Fruit fly (Drosophila melanogaster) whole organism, prepupa: ENCODE results near the gene alphaKap4.

Source experiments
- CG11294 ChIP-seq: fragments of 200-800 bp; sonication (Bioruptor generic); IDR thresholded peaks from 2 replicates; pipeline ENCODE4 v1.3.6; 2022; ENCODE audit warnings: missing biosample characterization, missing genetic modification characterization
- CG11902 ChIP-seq: fragments of 200-800 bp; sonication (Bioruptor generic); optimal IDR thresholded peaks from 3 replicates; lab custom pipeline; 2016; ENCODE audit warnings: missing biosample characterization, missing genetic modification characterization
- CG15336 ChIP-seq: fragments of 200-800 bp; sonication (Bioruptor generic); IDR thresholded peaks from 2 replicates; pipeline ENCODE4 v1.3.6; 2022; ENCODE audit warnings: missing biosample characterization, missing genetic modification characterization
- CG1621 ChIP-seq: fragments of 200-800 bp; sonication (Bioruptor generic); optimal IDR thresholded peaks from 3 replicates; lab custom pipeline; 2018; ENCODE audit warnings: missing biosample characterization, mild to moderate bottlenecking, missing genetic modification characterization
- CG3032 ChIP-seq: fragments of 200-800 bp; optimal IDR thresholded peaks from 2 replicates; lab custom pipeline; 2019; ENCODE audit warnings: missing biosample characterization, mild to moderate bottlenecking, missing genetic modification characterization, moderate library complexity
- CG31627 ChIP-seq: fragments of 200-800 bp; sonication (Bioruptor generic); optimal IDR thresholded peaks from 3 replicates; lab custom pipeline; 2016; ENCODE audit warnings: missing biosample characterization, missing genetic modification characterization
- CG32006 ChIP-seq: fragments of 200-800 bp; sonication (Bioruptor generic); optimal IDR thresholded peaks from 3 replicates; lab custom pipeline; 2017; ENCODE audit warnings: missing biosample characterization, mild to moderate bottlenecking, missing genetic modification characterization
- CG34406 ChIP-seq: fragments of 200-800 bp; sonication (Bioruptor generic); optimal IDR thresholded peaks from 3 replicates; lab custom pipeline; 2016; ENCODE audit warnings: missing biosample characterization, missing genetic modification characterization
- CG4318 ChIP-seq: fragments of 200-800 bp; sonication (Bioruptor generic); optimal IDR thresholded peaks from 3 replicates; lab custom pipeline; 2017; ENCODE audit warnings: missing biosample characterization, mild to moderate bottlenecking, missing genetic modification characterization
- CG6276 ChIP-seq: fragments of 200-800 bp; sonication (Bioruptor generic); optimal IDR thresholded peaks from 2 replicates; lab custom pipeline; 2017; ENCODE audit warnings: missing biosample characterization, mild to moderate bottlenecking, missing genetic modification characterization
- CG6808 ChIP-seq: fragments of 200-800 bp; sonication (Bioruptor generic); optimal IDR thresholded peaks from 3 replicates; lab custom pipeline; 2017; ENCODE audit warnings: missing biosample characterization, missing genetic modification characterization, mild to moderate bottlenecking, moderate library complexity, missing genetic modification reagents
- CG7368 ChIP-seq: fragments of 200-800 bp; sonication (Bioruptor generic); optimal IDR thresholded peaks from 3 replicates; lab custom pipeline; 2016; ENCODE audit warnings: missing biosample characterization, missing genetic modification characterization
- CG8119 ChIP-seq: fragments of 200-800 bp; sonication (Bioruptor generic); IDR thresholded peaks from 3 replicates; pipeline ENCODE4 v1.3.6; 2022; ENCODE audit warnings: missing biosample characterization, missing genetic modification characterization
- CG8319 ChIP-seq: fragments of 200-800 bp; sonication (Bioruptor generic); optimal IDR thresholded peaks from 3 replicates; lab custom pipeline; 2016; ENCODE audit warnings: missing biosample characterization, missing genetic modification characterization
- CG8632 ChIP-seq: fragments of 200-800 bp; sonication (Bioruptor generic); optimal IDR thresholded peaks from 3 replicates; lab custom pipeline; 2016; ENCODE audit warnings: missing biosample characterization, missing genetic modification characterization
- CG9139 ChIP-seq: fragments of 200-800 bp; sonication (Bioruptor generic); optimal IDR thresholded peaks from 3 replicates; lab custom pipeline; 2017; ENCODE audit warnings: missing biosample characterization, mild to moderate bottlenecking, missing genetic modification characterization
- Eip75B ChIP-seq: fragments of 200-800 bp; sonication (Bioruptor generic); optimal IDR thresholded peaks from 3 replicates; lab custom pipeline; 2016; ENCODE audit warnings: missing biosample characterization, missing genetic modification characterization
- Eip93F ChIP-seq: fragments of 200-800 bp; sonication (Bioruptor generic); optimal IDR thresholded peaks from 2 replicates; lab custom pipeline; 2016; ENCODE audit warnings: missing biosample characterization, mild to moderate bottlenecking, missing genetic modification characterization
- Ets21C ChIP-seq: fragments of 200-800 bp; sonication (Bioruptor generic); optimal IDR thresholded peaks from 3 replicates; lab custom pipeline; 2016; ENCODE audit warnings: missing biosample characterization, missing genetic modification characterization
- Ets96B ChIP-seq: fragments of 200-800 bp; optimal IDR thresholded peaks from 2 replicates; lab custom pipeline; 2019; ENCODE audit warnings: missing biosample characterization, mild to moderate bottlenecking, missing genetic modification characterization, moderate library complexity
- Lpt ChIP-seq: fragments of 200-800 bp; sonication (Bioruptor generic); optimal IDR thresholded peaks from 3 replicates; lab custom pipeline; 2016; ENCODE audit warnings: missing biosample characterization, missing genetic modification characterization
- Met ChIP-seq: fragments of 200-800 bp; sonication (Bioruptor generic); optimal IDR thresholded peaks from 3 replicates; lab custom pipeline; 2016; ENCODE audit warnings: missing biosample characterization, missing genetic modification characterization
- Smox ChIP-seq: fragments of 200-800 bp; sonication (Bioruptor generic); optimal IDR thresholded peaks from 3 replicates; lab custom pipeline; 2016; ENCODE audit warnings: missing biosample characterization, missing genetic modification characterization
- Sox102F ChIP-seq: fragments of 200-800 bp; sonication (Bioruptor generic); optimal IDR thresholded peaks from 2 replicates; lab custom pipeline; 2016; ENCODE audit warnings: missing biosample characterization, mild to moderate bottlenecking, missing genetic modification characterization
- Sox14 ChIP-seq: fragments of 200-800 bp; sonication (Bioruptor generic); optimal IDR thresholded peaks from 3 replicates; lab custom pipeline; 2016; ENCODE audit warnings: missing biosample characterization, missing genetic modification characterization
- acj6 ChIP-seq: fragments of 200-800 bp; sonication (Bioruptor generic); optimal IDR thresholded peaks from 3 replicates; lab custom pipeline; 2016; ENCODE audit warnings: missing biosample characterization, missing genetic modification characterization
- cyc ChIP-seq: fragments of 200-800 bp; sonication (Bioruptor generic); optimal IDR thresholded peaks from 3 replicates; lab custom pipeline; 2016; ENCODE audit warnings: missing biosample characterization, missing genetic modification characterization
- dac ChIP-seq: fragments of 200-800 bp; sonication (Bioruptor generic); optimal IDR thresholded peaks from 2 replicates; lab custom pipeline; 2017; ENCODE audit warnings: missing biosample characterization, mild to moderate bottlenecking, missing genetic modification characterization
- dsx ChIP-seq: fragments of 200-800 bp; optimal IDR thresholded peaks from 3 replicates; lab custom pipeline; 2019; ENCODE audit warnings: missing biosample characterization, mild to moderate bottlenecking, missing genetic modification characterization, moderate library complexity; ENCODE audit not compliant: poor library complexity, severe bottlenecking
- eg ChIP-seq: fragments of 200-800 bp; sonication (Bioruptor generic); IDR thresholded peaks from 3 replicates; pipeline ENCODE4 v1.3.6; 2022; ENCODE audit warnings: missing biosample characterization, missing genetic modification characterization
- esn ChIP-seq: fragments of 200-800 bp; sonication (Bioruptor generic); optimal IDR thresholded peaks from 2 replicates; lab custom pipeline; 2016; ENCODE audit warnings: missing biosample characterization, mild to moderate bottlenecking, missing genetic modification characterization, moderate library complexity
- fd85E ChIP-seq: fragments of 200-800 bp; sonication (Bioruptor generic); optimal IDR thresholded peaks from 3 replicates; lab custom pipeline; 2016; ENCODE audit warnings: missing biosample characterization, missing genetic modification characterization
- fkh ChIP-seq: fragments of 200-800 bp; sonication (Bioruptor generic); optimal IDR thresholded peaks from 3 replicates; lab custom pipeline; 2017; ENCODE audit warnings: missing biosample characterization, mild to moderate bottlenecking, missing genetic modification characterization, moderate library complexity
- lz ChIP-seq: fragments of 200-800 bp; sonication (Bioruptor generic); optimal IDR thresholded peaks from 3 replicates; lab custom pipeline; 2016; ENCODE audit warnings: missing biosample characterization, missing genetic modification characterization
- net ChIP-seq: fragments of 200-800 bp; sonication (Bioruptor generic); optimal IDR thresholded peaks from 3 replicates; lab custom pipeline; 2016; ENCODE audit warnings: missing biosample characterization, missing genetic modification characterization
- salr ChIP-seq, 2 experiments: fragments of 200-800 bp; sonication (Bioruptor generic); optimal IDR thresholded peaks; 3 replicates each; lab custom pipeline; 2016 to 2018; ENCODE audit warnings: missing biosample characterization in 2 of 2, missing genetic modification characterization in 2 of 2, mild to moderate bottlenecking in 1 of 2
- spab ChIP-seq: fragments of 200-800 bp; sonication (Bioruptor generic); optimal IDR thresholded peaks from 2 replicates; lab custom pipeline; 2017; ENCODE audit warnings: missing biosample characterization, mild to moderate bottlenecking, missing genetic modification characterization, missing genetic modification reagents
- svp ChIP-seq: fragments of 200-800 bp; sonication (Bioruptor generic); peaks from one replicate; lab custom pipeline; 2016; ENCODE audit warnings: missing biosample characterization, missing genetic modification characterization
- topi ChIP-seq: fragments of 200-800 bp; sonication (Bioruptor generic); optimal IDR thresholded peaks from 3 replicates; lab custom pipeline; 2016; ENCODE audit warnings: missing biosample characterization, missing genetic modification characterization

The alphaKap4 gene

DNA sequence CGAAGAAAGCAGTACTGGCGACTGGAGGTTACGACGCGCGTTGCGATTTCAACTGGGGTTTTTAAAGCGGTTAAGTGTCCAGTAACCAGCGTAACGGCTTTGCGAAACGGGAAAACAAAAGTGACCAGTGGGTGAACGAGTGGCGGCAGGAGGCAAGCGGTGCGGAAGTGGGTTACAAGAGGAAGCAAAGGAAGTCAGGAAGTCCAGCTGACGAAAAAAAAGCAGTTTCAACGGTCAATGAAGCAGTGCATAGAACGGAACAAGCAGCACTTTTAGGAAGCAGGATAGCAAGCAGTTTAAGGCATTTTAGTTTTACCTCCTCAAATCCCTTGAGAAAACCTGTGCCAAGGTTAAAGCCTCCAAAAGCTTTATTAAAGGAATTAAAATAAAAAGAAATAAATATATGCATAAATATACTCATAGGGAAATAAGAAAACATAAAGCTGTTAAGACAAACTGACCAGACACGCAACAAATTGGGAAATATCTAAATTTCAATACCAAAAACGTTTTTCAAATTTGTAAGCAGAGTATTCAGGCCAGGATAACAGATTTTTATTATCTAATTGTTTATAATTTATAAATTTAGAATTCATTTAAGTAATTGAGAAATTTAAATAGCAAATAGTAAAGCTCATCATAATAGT lies 48.4 kb upstream of the alphaKap4 start, which contains the start of gene CG6592 (continued):
- TF ChIP-seq topi (GFP tag; lab: Kevin White, UChicago), result peak; percentile 10
- TF ChIP-seq net (GFP tag; lab: Kevin White, UChicago), result no peak
- TF ChIP-seq CG15336 (GFP tag; lab: Robert Waterston, UW), result no peak
- TF ChIP-seq salr (GFP tag; optimal IDR thresholded peaks at IDR 0.05; lab: Kevin White, UChicago), result peak in 1 of 2 experiments; percentile 46
- TF ChIP-seq CG4318 (GFP tag; lab: Kevin White, UChicago), result no peak
- no peak for TF ChIP-seq cyc (GFP tag; lab: Kevin White, UChicago)
- no peak for TF ChIP-seq CG34406
- TF ChIP-seq Lpt (GFP tag; lab: Kevin White, UChicago), result no peak
- TF ChIP-seq CG9139 (GFP tag; lab: Kevin White, UChicago), result no peak
- no peak for TF ChIP-seq svp (GFP tag; lab: Kevin White, UChicago)
- peak; percentile 23 for TF ChIP-seq esn (GFP tag; lab: Kevin White, UChicago)
- no peak for TF ChIP-seq Sox14 (GFP tag; lab: Kevin White, UChicago)
- no peak for TF ChIP-seq CG11294 (GFP tag; lab: Robert Waterston, UW)
- no peak for TF ChIP-seq Eip75B (GFP tag; lab: Kevin White, UChicago)
- TF ChIP-seq, all 60 proteins: peak for 14

DNA sequence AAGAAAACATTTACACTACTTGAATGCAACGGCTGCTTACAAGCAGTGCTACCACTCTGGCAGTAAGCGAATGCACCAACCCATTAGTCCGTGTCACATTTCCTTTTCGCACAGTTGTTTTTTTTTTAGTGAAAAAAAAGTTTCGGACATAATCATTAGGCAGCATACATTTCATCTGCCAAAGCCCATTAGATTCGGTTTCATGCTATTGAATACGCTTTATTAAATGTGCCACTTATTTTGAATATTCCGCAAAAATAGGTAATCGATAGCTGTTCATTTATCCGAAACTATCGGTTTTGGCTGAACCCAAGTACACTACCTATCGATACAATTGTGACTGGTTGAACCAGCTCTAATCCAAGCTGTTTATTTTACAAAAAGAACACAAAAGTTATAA lies 44.0 kb upstream of the alphaKap4 start, which contains the start of gene tant:
TSS of gene tant (plus strand) at position 334 of the 400 bp plus-strand sequence.
- TF ChIP-seq Eip93F (GFP tag; lab: Kevin White, UChicago) (no peak), Eip75B (GFP tag; lab: Kevin White, UChicago) (no peak), Sox102F (GFP tag; lab: Kevin White, UChicago) (no peak), Ets21C (GFP tag; lab: Kevin White, UChicago) (no peak), CG8119 (no peak), CG11902 (GFP tag; lab: Kevin White, UChicago) (no peak), CG3032 (tag; lab: Kevin White, UChicago) (no peak), svp (GFP tag; lab: Kevin White, UChicago) (peak; percentile 34), salr (GFP tag; optimal IDR thresholded peaks at IDR 0.05; lab: Kevin White, UChicago) (no peak), CG34406 (no peak), CG32006 (no peak), CG15336 (GFP tag; lab: Robert Waterston, UW) (no peak), spab (no peak), esn (GFP tag; lab: Kevin White, UChicago) (peak; percentile 25), Ets96B (no peak), fkh (GFP tag; lab: Kevin White, UChicago) (peak; percentile 88), Met (no peak), dac (no peak), eg (GFP tag; lab: Robert Waterston, UW) (no peak), Sox14 (GFP tag; lab: Kevin White, UChicago) (peak; percentile 42), CG8632 (GFP tag; lab: Kevin White, UChicago) (no peak), Lpt (GFP tag; lab: Kevin White, UChicago) (no peak), CG6808 (GFP tag; lab: Kevin White, UChicago) (no peak), lz (no peak), CG1621 (tag; lab: Kevin White, UChicago) (no peak), CG6276 (GFP tag; lab: Kevin White, UChicago) (no peak), fd85E (GFP tag; lab: Kevin White, UChicago) (no peak), CG11294 (GFP tag; lab: Robert Waterston, UW) (no peak), CG31627 (GFP tag; lab: Kevin White, UChicago) (peak; percentile 9)

DNA sequence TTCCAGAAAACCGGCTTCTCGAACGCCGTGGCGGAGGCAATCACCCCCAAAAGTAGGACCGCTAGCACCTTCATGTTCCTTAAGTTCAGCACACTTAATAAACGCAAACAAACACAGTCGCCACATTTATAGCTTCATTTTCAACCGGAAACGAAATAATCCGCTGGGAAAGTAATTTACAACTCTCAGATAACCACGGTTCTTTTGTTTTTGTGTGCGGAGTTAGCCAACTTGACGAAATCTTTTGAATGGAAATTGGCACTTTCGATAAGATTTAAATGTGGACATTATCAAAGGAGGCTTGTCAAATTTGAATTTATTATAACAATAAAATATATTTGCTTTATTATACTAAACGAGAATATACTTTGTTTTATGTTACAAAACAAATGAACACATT lies 43.5 kb upstream of the alphaKap4 start, which contains the start of gene Jon65Ai:
TSS of gene Jon65Ai (minus strand) at position 101 of the 400 bp plus-strand sequence.
- TF ChIP-seq CG6808 (GFP tag; lab: Kevin White, UChicago), result no peak
- TF ChIP-seq Ets96B, result no peak
- TF ChIP-seq dsx (GFP tag; lab: Kevin White, UChicago), result no peak
- no peak for TF ChIP-seq Smox (GFP tag; lab: Kevin White, UChicago)
- TF ChIP-seq fd85E (GFP tag; lab: Kevin White, UChicago), result no peak
- TF ChIP-seq eg (GFP tag; lab: Robert Waterston, UW), result no peak
- no peak for TF ChIP-seq CG11902 (GFP tag; lab: Kevin White, UChicago)
- TF ChIP-seq CG7368 (GFP tag; lab: Kevin White, UChicago), result no peak
- no peak for TF ChIP-seq CG31627 (GFP tag; lab: Kevin White, UChicago)
- no peak for TF ChIP-seq acj6 (GFP tag; lab: Kevin White, UChicago)
- TF ChIP-seq CG32006, result no peak
- TF ChIP-seq lz, result no peak
- no peak for TF ChIP-seq CG8319 (GFP tag; lab: Kevin White, UChicago)
- TF ChIP-seq salr (GFP tag; optimal IDR thresholded peaks at IDR 0.05; lab: Kevin White, UChicago), result no peak
